Worm (Caenorhabditis elegans): ENCODE results near the gene spp-8.

DNA sequence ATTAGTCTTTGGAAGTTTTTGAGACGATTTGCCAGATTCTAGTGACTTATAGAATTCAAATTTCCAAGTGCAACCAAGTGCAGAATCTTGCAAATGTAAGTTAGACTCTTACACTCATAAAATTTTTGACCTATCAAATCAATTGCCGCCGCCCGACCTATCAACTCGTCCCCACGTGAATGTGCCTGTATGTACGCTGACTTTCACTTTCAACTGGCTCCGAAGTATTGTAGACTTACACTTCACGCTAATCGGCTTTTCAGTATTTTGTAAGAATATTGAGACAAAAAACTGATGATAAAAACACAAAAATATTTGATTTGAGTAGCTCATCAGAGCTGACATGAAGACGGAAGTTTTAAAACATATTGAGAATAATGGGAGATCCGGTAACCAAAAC, 51.3 kb downstream of the spp-8 start:
- TF ChIP-seq egl-27 (tag; optimal IDR thresholded peaks at IDR 0.05): no peak
- no peak for TF ChIP-seq ceh-16 (tag; optimal IDR thresholded peaks at IDR 0.05)
- peak; percentile 31 for TF ChIP-seq fos-1 (tag; optimal IDR thresholded peaks at IDR 0.05)
- TF ChIP-seq lsy-2 (tag; optimal IDR thresholded peaks at IDR 0.05): no peak
- TF ChIP-seq lin-13 (GFP tag; optimal IDR thresholded peaks at IDR 0.05): no peak
- no peak for TF ChIP-seq ceh-82 (tag; optimal IDR thresholded peaks at IDR 0.05)
- TF ChIP-seq snpc-4 (tag; optimal IDR thresholded peaks at IDR 0.05): no peak

All from whole organism, L2 larva.